Worm (Caenorhabditis elegans): ENCODE results near the gene dis-3.

ce11 chrIV:10151439-10151997 lies 54.5 kb downstream of the dis-3 start, which contains the start of gene copg-1:
- no peak for TF ChIP-seq ces-1 (GFP tag; optimal IDR thresholded peaks at IDR 0.05)
- TF ChIP-seq nhr-77 (tag; optimal IDR thresholded peaks at IDR 0.05): peak; percentile 5
- TF ChIP-seq ztf-4 (tag; optimal IDR thresholded peaks at IDR 0.05): peak; percentile 13
- no peak for TF ChIP-seq ztf-11 (tag; optimal IDR thresholded peaks at IDR 0.05)
- peak; percentile 29 for TF ChIP-seq unc-130 (tag; optimal IDR thresholded peaks at IDR 0.05)
- TF ChIP-seq blmp-1 (tag; optimal IDR thresholded peaks at IDR 0.05): peak; percentile 49
- TF ChIP-seq ama-1 (optimal IDR thresholded peaks at IDR 0.05): no peak
